Worm (Caenorhabditis elegans) whole organism, late embryonic: ENCODE results near the gene pudl-1.

Source experiments
- ama-1 ChIP-seq: fragments of 150-350 bp; optimal IDR thresholded peaks from 2 replicates; lab custom pipeline; 2014
- ceh-48 ChIP-seq: sonication (generic microtip); optimal IDR thresholded peaks from 2 replicates; lab custom pipeline; 2016; ENCODE audit warnings: missing genetic modification characterization, inconsistent platforms, missing compliant biosample characterization
- elt-2 ChIP-seq: sonication (generic microtip); optimal IDR thresholded peaks from 2 replicates; lab custom pipeline; 2016; ENCODE audit warnings: missing genetic modification reagents, missing genetic modification characterization, missing compliant biosample characterization
- ets-4 ChIP-seq: sonication (generic microtip); optimal IDR thresholded peaks from 2 replicates; lab custom pipeline; 2016; ENCODE audit warnings: missing genetic modification characterization, missing compliant biosample characterization
- hlh-15 ChIP-seq: sonication (generic microtip); optimal IDR thresholded peaks from 2 replicates; lab custom pipeline; 2016; ENCODE audit warnings: missing genetic modification characterization, missing compliant biosample characterization
- hlh-30 ChIP-seq: sonication (generic microtip); optimal IDR thresholded peaks from 2 replicates; lab custom pipeline; 2017; ENCODE audit warnings: antibody characterized with exemption, missing genetic modification characterization, missing compliant biosample characterization; ENCODE audit not compliant: insufficient read depth
- pat-9 ChIP-seq: fragments of 200-800 bp; sonication (Bioruptor generic); optimal IDR thresholded peaks from 2 replicates; lab custom pipeline; 2018; ENCODE audit warnings: mild to moderate bottlenecking, missing genetic modification characterization, moderate library complexity, missing compliant biosample characterization
- pha-4 ChIP-seq: fragments of 150-350 bp; optimal IDR thresholded peaks from 2 replicates; lab custom pipeline; 2018; ENCODE audit warnings: missing biosample characterization, missing genetic modification reagents, missing genetic modification characterization
- pqm-1 ChIP-seq: sonication (generic microtip); optimal IDR thresholded peaks from 2 replicates; lab custom pipeline; 2016; ENCODE audit warnings: missing genetic modification characterization, missing compliant biosample characterization
- sdc-2 ChIP-seq: sonication (generic microtip); optimal IDR thresholded peaks from 2 replicates; lab custom pipeline; 2016; ENCODE audit warnings: missing genotype, missing genetic modification characterization, missing compliant biosample characterization
- sox-2 ChIP-seq: fragments of 200-800 bp; sonication (Bioruptor generic); IDR thresholded peaks from 2 replicates; pipeline ENCODE4 v1.3.6; 2022; ENCODE audit warnings: missing genetic modification reagents, missing genetic modification characterization, missing compliant biosample characterization
- tbx-7 ChIP-seq: sonication (generic microtip); optimal IDR thresholded peaks from 2 replicates; lab custom pipeline; 2016; ENCODE audit warnings: missing genotype, missing genetic modification characterization, missing compliant biosample characterization
- unc-55 ChIP-seq: sonication (generic microtip); optimal IDR thresholded peaks from 2 replicates; lab custom pipeline; 2017; ENCODE audit warnings: missing biosample characterization, missing genetic modification reagents, missing genetic modification characterization
- zip-5 ChIP-seq: sonication (generic microtip); optimal IDR thresholded peaks from 2 replicates; lab custom pipeline; 2016; ENCODE audit warnings: missing genetic modification characterization, missing compliant biosample characterization

DNA sequence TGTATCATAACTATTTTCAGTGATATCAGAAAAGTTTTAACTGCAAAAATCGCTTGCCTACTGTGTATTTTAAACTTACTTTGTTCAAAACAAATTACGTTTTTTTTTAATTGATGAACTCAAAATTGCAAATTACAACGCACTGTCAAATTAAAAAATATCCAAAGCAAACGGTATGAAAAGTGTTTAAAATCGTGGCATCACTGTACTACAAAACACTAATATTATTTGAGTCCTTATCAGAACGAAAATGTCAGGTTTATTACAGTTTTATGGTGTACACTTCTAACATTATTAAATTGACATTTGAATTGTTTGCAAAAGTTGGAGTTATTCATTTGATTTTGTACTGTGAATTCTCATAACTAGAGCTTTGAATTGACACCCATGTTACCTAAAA is 8.6 kb downstream of the pudl-1 start, which contains the start of gene clec-83:
- TF ChIP-seq pha-4 (no peak), sox-2 (GFP tag; lab: Robert Waterston, UW) (no peak), hlh-30 (no peak), pat-9 (tag; lab: Kevin White, UChicago) (no peak), ama-1 (lab: Kevin White, UChicago) (no peak), zip-5 (tag; lab: Kevin White, UChicago) (no peak), hlh-15 (tag; lab: Kevin White, UChicago) (no peak), unc-55 (GFP tag; lab: Kevin White, UChicago) (no peak), ceh-48 (tag; lab: Kevin White, UChicago) (no peak), sdc-2 (tag; lab: Kevin White, UChicago) (no peak), tbx-7 (tag; lab: Kevin White, UChicago) (no peak), pqm-1 (tag; lab: Kevin White, UChicago) (no peak), ets-4 (tag; lab: Kevin White, UChicago) (no peak), elt-2 (tag; lab: Kevin White, UChicago) (no peak)
